Worm (Caenorhabditis elegans) whole organism, mixed stage, embryonic: ENCODE measurements around the gene str-30.

ENCODE experiments used
- M03D4.4 ChIP-seq: sonication (generic microtip); optimal IDR thresholded peaks from 2 replicates; lab custom pipeline; 2017; ENCODE audit warnings: mild to moderate bottlenecking, missing genetic modification characterization, missing compliant biosample characterization
- bed-3 ChIP-seq: fragments of 200-800 bp; sonication (Bioruptor generic); optimal IDR thresholded peaks from 3 replicates; lab custom pipeline; 2018; ENCODE audit warnings: mild to moderate bottlenecking, missing genetic modification characterization, moderate library complexity, missing compliant biosample characterization
- blmp-1 ChIP-seq: fragments of 150-350 bp; optimal IDR thresholded peaks from 2 replicates; lab custom pipeline; 2014; ENCODE audit warnings: missing biosample characterization, missing genetic modification characterization
- ceh-39 ChIP-seq: fragments of 150-350 bp; optimal IDR thresholded peaks from 2 replicates; lab custom pipeline; 2014; ENCODE audit warnings: missing biosample characterization, missing genetic modification characterization
- ceh-43 ChIP-seq: fragments of 200-800 bp; sonication (Bioruptor generic); optimal IDR thresholded peaks from 2 replicates; lab custom pipeline; 2018; ENCODE audit warnings: mild to moderate bottlenecking, missing genetic modification characterization, moderate library complexity, missing compliant biosample characterization
- ceh-83 ChIP-seq: fragments of 200-800 bp; sonication (Bioruptor generic); optimal IDR thresholded peaks from 2 replicates; lab custom pipeline; 2018; ENCODE audit warnings: mild to moderate bottlenecking, missing genetic modification characterization, missing compliant biosample characterization
- ces-1 ChIP-seq: fragments of 150-350 bp; optimal IDR thresholded peaks from 2 replicates; lab custom pipeline; 2014; ENCODE audit warnings: missing biosample characterization, missing genetic modification reagents, missing genetic modification characterization
- cnd-1 ChIP-seq: fragments of 200-800 bp; sonication (Bioruptor generic); optimal IDR thresholded peaks from 2 replicates; lab custom pipeline; 2018; ENCODE audit warnings: mild to moderate bottlenecking, missing genetic modification characterization, missing compliant biosample characterization
- drap-1 ChIP-seq: fragments of 200-800 bp; sonication (Bioruptor generic); optimal IDR thresholded peaks from 3 replicates; lab custom pipeline; 2018; ENCODE audit warnings: mild to moderate bottlenecking, missing genetic modification characterization, missing compliant biosample characterization
- elt-1 ChIP-seq: sonication (generic microtip); optimal IDR thresholded peaks from 2 replicates; lab custom pipeline; 2017; ENCODE audit warnings: missing genetic modification characterization, mild to moderate bottlenecking, missing compliant biosample characterization, antibody characterized with exemption, moderate library complexity, borderline replicate concordance; ENCODE audit not compliant: insufficient read depth
- flh-1 ChIP-seq: fragments of 200-800 bp; sonication (Bioruptor generic); optimal IDR thresholded peaks from 2 replicates; lab custom pipeline; 2018; ENCODE audit warnings: mild to moderate bottlenecking, missing genetic modification characterization, moderate library complexity, missing compliant biosample characterization
- ham-2 ChIP-seq: fragments of 200-800 bp; sonication (Bioruptor generic); optimal IDR thresholded peaks from 2 replicates; lab custom pipeline; 2018; ENCODE audit warnings: mild to moderate bottlenecking, missing genetic modification characterization, missing compliant biosample characterization
- hlh-1 ChIP-seq: fragments of 150-350 bp; optimal IDR thresholded peaks from 2 replicates; lab custom pipeline; 2014; ENCODE audit warnings: missing biosample characterization, missing genetic modification reagents, missing genetic modification characterization
- lin-13 ChIP-seq: fragments of 150-350 bp; optimal IDR thresholded peaks from 2 replicates; lab custom pipeline; 2014; ENCODE audit warnings: missing biosample characterization, missing genetic modification characterization
- lin-32 ChIP-seq: fragments of 200-800 bp; sonication (Bioruptor generic); optimal IDR thresholded peaks from 2 replicates; lab custom pipeline; 2018; ENCODE audit warnings: mild to moderate bottlenecking, missing genetic modification characterization, missing compliant biosample characterization
- lsy-2 ChIP-seq: fragments of 150-350 bp; optimal IDR thresholded peaks from 2 replicates; lab custom pipeline; 2014; ENCODE audit warnings: missing biosample characterization, missing genetic modification characterization
- mab-5 ChIP-seq: fragments of 150-350 bp; optimal IDR thresholded peaks from 2 replicates; lab custom pipeline; 2014; ENCODE audit warnings: missing biosample characterization, missing genetic modification characterization
- mep-1 ChIP-seq: fragments of 150-350 bp; optimal IDR thresholded peaks from 2 replicates; lab custom pipeline; 2017; ENCODE audit warnings: missing biosample characterization, missing genetic modification reagents, missing genetic modification characterization, inconsistent platforms
- mls-2 ChIP-seq: sonication (generic microtip); optimal IDR thresholded peaks from 2 replicates; lab custom pipeline; 2016; ENCODE audit warnings: mild to moderate bottlenecking, missing genetic modification characterization, moderate library complexity, missing compliant biosample characterization
- nhr-12 ChIP-seq: fragments of 150-350 bp; optimal IDR thresholded peaks from 2 replicates; lab custom pipeline; 2014; ENCODE audit warnings: missing biosample characterization, missing genetic modification characterization
- nhr-2 ChIP-seq: fragments of 150-350 bp; optimal IDR thresholded peaks from 2 replicates; lab custom pipeline; 2014; ENCODE audit warnings: missing biosample characterization, missing genetic modification characterization
- nhr-237 ChIP-seq: fragments of 150-350 bp; optimal IDR thresholded peaks from 2 replicates; lab custom pipeline; 2014; ENCODE audit warnings: missing biosample characterization, missing genetic modification characterization
- nhr-28 ChIP-seq: fragments of 150-350 bp; optimal IDR thresholded peaks from 2 replicates; lab custom pipeline; 2014; ENCODE audit warnings: missing biosample characterization, missing genetic modification characterization
- nhr-76 ChIP-seq: sonication (generic microtip); optimal IDR thresholded peaks from 2 replicates; lab custom pipeline; 2017; ENCODE audit warnings: missing biosample characterization, missing genetic modification characterization
- pha-4 ChIP-seq: fragments of 150-350 bp; optimal IDR thresholded peaks from 2 replicates; lab custom pipeline; 2018; ENCODE audit warnings: missing biosample characterization, missing genetic modification reagents, missing genetic modification characterization
- sem-2 ChIP-seq: fragments of 200-800 bp; sonication (Bioruptor generic); optimal IDR thresholded peaks from 2 replicates; lab custom pipeline; 2018; ENCODE audit warnings: mild to moderate bottlenecking, missing genetic modification characterization, missing compliant biosample characterization
- snpc-4 ChIP-seq: fragments of 150-350 bp; optimal IDR thresholded peaks from 2 replicates; lab custom pipeline; 2014; ENCODE audit warnings: missing biosample characterization, missing genetic modification characterization
- sptf-1 ChIP-seq: sonication (generic microtip); optimal IDR thresholded peaks from 2 replicates; lab custom pipeline; 2017; ENCODE audit warnings: mild to moderate bottlenecking, missing genetic modification characterization, moderate library complexity, missing compliant biosample characterization
- tbx-8 ChIP-seq: fragments of 200-800 bp; sonication (Bioruptor generic); optimal IDR thresholded peaks from 2 replicates; lab custom pipeline; 2018; ENCODE audit warnings: mild to moderate bottlenecking, missing genetic modification characterization, moderate library complexity, missing compliant biosample characterization
- unc-120 ChIP-seq: sonication (generic microtip); optimal IDR thresholded peaks from 2 replicates; lab custom pipeline; 2017; ENCODE audit warnings: missing genetic modification characterization, missing compliant biosample characterization; ENCODE audit not compliant: poor library complexity, severe bottlenecking
- unc-39 ChIP-seq: fragments of 150-350 bp; optimal IDR thresholded peaks from 2 replicates; lab custom pipeline; 2014; ENCODE audit warnings: missing biosample characterization, missing genetic modification characterization
- unc-62 ChIP-seq: fragments of 150-350 bp; optimal IDR thresholded peaks from 2 replicates; lab custom pipeline; 2014; ENCODE audit warnings: missing biosample characterization, missing genetic modification reagents, missing genetic modification characterization
- zip-8 ChIP-seq: fragments of 150-350 bp; optimal IDR thresholded peaks from 2 replicates; lab custom pipeline; 2014; ENCODE audit warnings: missing biosample characterization, missing genetic modification characterization
- ztf-11 ChIP-seq: fragments of 150-350 bp; optimal IDR thresholded peaks from 2 replicates; lab custom pipeline; 2014; ENCODE audit warnings: missing biosample characterization, missing genetic modification characterization

The str-30 gene

ce11 chrV:3724772-3725171, at the start of gene str-30:
Gene str-30, plus strand, starts transcription at chrV:3725072.
- no peak for TF ChIP-seq mls-2 (tag; lab: Kevin White, UChicago)
- no peak for TF ChIP-seq nhr-76 (tag; lab: Kevin White, UChicago)
- TF ChIP-seq nhr-28 = no peak
- TF ChIP-seq flh-1 = no peak
- TF ChIP-seq lin-13 (tag; lab: Kevin White, UChicago) = no peak
- TF ChIP-seq ceh-39 (tag; lab: Kevin White, UChicago) = no peak
- no peak for TF ChIP-seq cnd-1 (tag; lab: Kevin White, UChicago)
- no peak for TF ChIP-seq lin-32
- TF ChIP-seq ham-2 (GFP tag; lab: Kevin White, UChicago) = no peak
- TF ChIP-seq unc-120 (tag; lab: Kevin White, UChicago) = no peak
- no peak for TF ChIP-seq lsy-2 (tag; lab: Kevin White, UChicago)
- no peak for TF ChIP-seq nhr-12 (tag; lab: Kevin White, UChicago)
- no peak for TF ChIP-seq unc-39 (tag; lab: Kevin White, UChicago)
- TF ChIP-seq M03D4.4 (tag; lab: Kevin White, UChicago) = no peak
- TF ChIP-seq ztf-11 (tag; lab: Kevin White, UChicago) = no peak
- TF ChIP-seq unc-62 (GFP tag; lab: Kevin White, UChicago) = no peak
- TF ChIP-seq hlh-1 (tag; lab: Kevin White, UChicago) = no peak
- TF ChIP-seq ceh-83 (GFP tag; lab: Kevin White, UChicago) = no peak

ce11 chrV:3677212-3677611, 47.7 kb upstream of the str-30 start:
- TF ChIP-seq lsy-2 (tag; lab: Kevin White, UChicago) (no peak), unc-39 (tag; lab: Kevin White, UChicago) (no peak), hlh-1 (tag; lab: Kevin White, UChicago) (peak; percentile 55), mep-1 (tag; lab: Kevin White, UChicago) (no peak), blmp-1 (no peak), unc-62 (GFP tag; lab: Kevin White, UChicago) (peak; percentile 94), zip-8 (tag; lab: Kevin White, UChicago) (no peak), ceh-39 (tag; lab: Kevin White, UChicago) (no peak), cnd-1 (tag; lab: Kevin White, UChicago) (peak; percentile 39), sem-2 (GFP tag; lab: Kevin White, UChicago) (no peak), nhr-76 (tag; lab: Kevin White, UChicago) (no peak), pha-4 (no peak), nhr-237 (tag; lab: Kevin White, UChicago) (no peak), nhr-12 (tag; lab: Kevin White, UChicago) (no peak), tbx-8 (GFP tag; lab: Kevin White, UChicago) (no peak), unc-120 (tag; lab: Kevin White, UChicago) (peak; percentile 63)

- TF ChIP-seq bed-3 (GFP tag; lab: Kevin White, UChicago) (no peak), elt-1 (no peak), mep-1 (tag; lab: Kevin White, UChicago) (no peak), nhr-28 (no peak), mab-5 (tag; lab: Kevin White, UChicago) (no peak), nhr-12 (tag; lab: Kevin White, UChicago) (no peak), M03D4.4 (tag; lab: Kevin White, UChicago) (no peak), lsy-2 (tag; lab: Kevin White, UChicago) (no peak), sptf-1 (tag; lab: Kevin White, UChicago) (no peak), ztf-11 (tag; lab: Kevin White, UChicago) (no peak), pha-4 (no peak), flh-1 (no peak), tbx-8 (GFP tag; lab: Kevin White, UChicago) (no peak), unc-39 (tag; lab: Kevin White, UChicago) (no peak), unc-62 (GFP tag; lab: Kevin White, UChicago) (no peak), ham-2 (GFP tag; lab: Kevin White, UChicago) (no peak), drap-1 (GFP tag; lab: Kevin White, UChicago) (no peak), sem-2 (GFP tag; lab: Kevin White, UChicago) (no peak), ceh-43 (GFP tag; lab: Kevin White, UChicago) (no peak), nhr-2 (tag; lab: Kevin White, UChicago) (no peak)
These were observed 46.4 kb upstream of the str-30 start for ce11 chrV:3678513-3678912.

- TF ChIP-seq drap-1 (GFP tag; lab: Kevin White, UChicago) (no peak), ztf-11 (tag; lab: Kevin White, UChicago) (no peak), tbx-8 (GFP tag; lab: Kevin White, UChicago) (no peak), flh-1 (no peak), lin-13 (tag; lab: Kevin White, UChicago) (no peak), lsy-2 (tag; lab: Kevin White, UChicago) (no peak), ces-1 (GFP tag; lab: Kevin White, UChicago) (no peak), nhr-12 (tag; lab: Kevin White, UChicago) (no peak), ceh-39 (tag; lab: Kevin White, UChicago) (no peak), lin-32 (no peak), mep-1 (tag; lab: Kevin White, UChicago) (no peak), M03D4.4 (tag; lab: Kevin White, UChicago) (no peak), snpc-4 (no peak), unc-120 (tag; lab: Kevin White, UChicago) (no peak), ceh-43 (GFP tag; lab: Kevin White, UChicago) (no peak), blmp-1 (no peak), elt-1 (no peak), zip-8 (tag; lab: Kevin White, UChicago) (no peak), hlh-1 (tag; lab: Kevin White, UChicago) (no peak), unc-62 (GFP tag; lab: Kevin White, UChicago) (no peak)
These were observed 42.3 kb upstream of the str-30 start, which contains the start of gene W08A12.3 for ce11 chrV:3682553-3682952. Gene W08A12.3, plus strand, starts transcription at chrV:3682853.
